Fruit fly (Drosophila melanogaster) S2 (cell line): Measurements from ENCODE around the gene Amun.

Source experiments
- CG8478 ChIP-seq: fragments of >200 bp; optimal IDR thresholded peaks from 2 replicates; lab custom pipeline; 2018
- CTCF ChIP-seq, 2 experiments: fragments of >200 bp; optimal IDR thresholded peaks; 2 replicates each; lab custom pipeline; 2018

DNA sequence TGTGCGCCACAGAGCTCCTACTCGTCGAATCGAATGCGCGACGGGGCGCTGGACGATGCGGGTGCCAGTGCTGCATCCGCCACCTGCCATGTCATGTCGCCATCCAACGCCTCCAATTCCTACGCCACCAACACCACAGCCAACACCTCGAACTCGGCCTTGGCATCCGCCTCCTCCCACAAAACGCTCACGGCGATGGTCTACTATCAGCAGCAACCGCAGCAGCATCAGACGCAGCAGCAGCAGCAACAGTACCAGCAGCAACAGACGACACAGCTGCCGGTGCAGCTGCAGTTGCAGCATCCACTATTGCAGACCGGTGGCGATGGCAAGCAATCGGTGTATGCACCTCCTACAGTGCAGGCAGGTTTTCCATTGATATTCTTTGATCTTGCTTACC lies 14.6 kb downstream of the Amun start:
- TF ChIP-seq CTCF (optimal IDR thresholded peaks at IDR 0.05; lab: Kevin White, UChicago) (no peak), CG8478 (no peak)
